Worm (Caenorhabditis elegans): ENCODE results near the gene cbd-1.

DNA sequence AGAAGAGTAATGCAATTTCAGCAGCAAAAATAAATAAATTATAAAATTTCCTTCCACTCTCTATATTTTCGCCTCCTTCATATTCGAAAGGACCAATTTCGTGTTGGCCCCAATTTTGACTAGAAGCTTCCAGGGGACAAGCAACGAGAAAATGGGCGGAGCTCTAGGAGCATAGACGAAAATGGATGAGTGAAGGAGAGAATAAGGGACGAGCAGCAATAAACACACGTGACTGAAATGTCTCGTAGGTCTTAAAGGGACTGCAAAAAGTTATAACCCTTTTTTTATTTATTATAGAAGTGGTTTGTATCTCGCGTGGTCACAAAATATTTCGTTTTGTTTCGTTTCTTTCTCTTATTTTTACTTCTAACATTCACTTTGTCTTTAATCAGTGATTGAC is 23.0 kb upstream of the cbd-1 start:
- no peak for TF ChIP-seq hmg-1.2 (GFP tag; IDR thresholded peaks at IDR 0.05)
- no peak for TF ChIP-seq mxl-1 (tag; optimal IDR thresholded peaks at IDR 0.05)
- TF ChIP-seq Y56A3A.18 (GFP tag; IDR thresholded peaks at IDR 0.05), result no peak
- no peak for TF ChIP-seq die-1 (tag; optimal IDR thresholded peaks at IDR 0.05)
- TF ChIP-seq madf-6 (GFP tag; IDR thresholded peaks at IDR 0.05), result no peak
- no peak for TF ChIP-seq ets-4 (GFP tag; optimal IDR thresholded peaks at IDR 0.05)
- no peak for TF ChIP-seq nfya-1 (tag; optimal IDR thresholded peaks at IDR 0.05; ENCODE audit: borderline replicate concordance, insufficient read depth)
- no peak for TF ChIP-seq unc-130 (GFP tag; optimal IDR thresholded peaks at IDR 0.05)
- no peak for TF ChIP-seq nfyb-1 (GFP tag; IDR thresholded peaks at IDR 0.05)
- TF ChIP-seq bed-1 (GFP tag; IDR thresholded peaks at IDR 0.05), result no peak
- TF ChIP-seq lsl-1 (GFP tag; optimal IDR thresholded peaks at IDR 0.05), result no peak
- no peak for TF ChIP-seq B0019.2 (GFP tag; conservative IDR thresholded peaks at IDR 0.05)
